Worm (Caenorhabditis elegans) whole organism, L4 larva: ENCODE data around the gene C03H12.1.
A peak's percentile ranks its signal among the peaks of the same experiment; 100 is the strongest.

Experiments
- F10B5.3 ChIP-seq: sonication (generic microtip); optimal IDR thresholded peaks from 2 replicates; lab custom pipeline; 2016; ENCODE audit warnings: mild to moderate bottlenecking, missing genetic modification characterization, missing compliant biosample characterization
- F37D6.2 ChIP-seq: sonication (generic microtip); optimal IDR thresholded peaks from 2 replicates; lab custom pipeline; 2016; ENCODE audit warnings: mild to moderate bottlenecking, missing genetic modification characterization, missing compliant biosample characterization
- R02D3.7 ChIP-seq: fragments of 150-350 bp; sonication (generic microtip); optimal IDR thresholded peaks from 3 replicates; lab custom pipeline; 2014; ENCODE audit warnings: missing biosample characterization, missing genetic modification characterization
- T20F7.1 ChIP-seq: fragments of 200-800 bp; sonication (Bioruptor generic); optimal IDR thresholded peaks from 2 replicates; lab custom pipeline; 2018; ENCODE audit warnings: mild to moderate bottlenecking, missing genetic modification characterization, missing compliant biosample characterization
- T26A8.4 ChIP-seq: fragments of 200-800 bp; sonication (Bioruptor generic); IDR thresholded peaks from 2 replicates; pipeline ENCODE4 v1.3.6; 2022; ENCODE audit warnings: missing genetic modification characterization, missing compliant biosample characterization
- Y105C5A.15 ChIP-seq: fragments of 200-800 bp; sonication (Bioruptor generic); IDR thresholded peaks from 2 replicates; pipeline ENCODE4 v1.3.6; 2022; ENCODE audit warnings: missing genetic modification characterization, missing compliant biosample characterization
- Y48G9A.11 ChIP-seq: fragments of 200-800 bp; sonication (Bioruptor generic); IDR thresholded peaks from 2 replicates; pipeline ENCODE4 v1.3.6; 2022; ENCODE audit warnings: missing genetic modification reagents, missing genetic modification characterization, missing compliant biosample characterization
- ZK546.5 ChIP-seq, 2 experiments: sonication (generic microtip); optimal IDR thresholded peaks; 2 replicates each; lab custom pipeline; 2017; ENCODE audit warnings: missing biosample characterization in 2 of 2, missing genetic modification characterization in 2 of 2
- arid-1 ChIP-seq: fragments of 200-800 bp; sonication (Bioruptor generic); conservative IDR thresholded peaks from 2 replicates; pipeline ENCODE4 v1.3.6; 2022; ENCODE audit warnings: missing genetic modification reagents, missing genetic modification characterization, missing compliant biosample characterization
- ceh-20 ChIP-seq: fragments of 200-800 bp; sonication (Bioruptor generic); IDR thresholded peaks from 2 replicates; pipeline ENCODE4 v1.3.6; 2022; ENCODE audit warnings: missing genetic modification reagents, missing genetic modification characterization, missing compliant biosample characterization
- ceh-32 ChIP-seq: sonication (generic microtip); optimal IDR thresholded peaks from 2 replicates; lab custom pipeline; 2016; ENCODE audit warnings: mild to moderate bottlenecking, missing genetic modification characterization, missing compliant biosample characterization; ENCODE audit not compliant: poor library complexity
- ceh-44 ChIP-seq: fragments of 200-800 bp; sonication (Bioruptor generic); IDR thresholded peaks from 2 replicates; pipeline ENCODE4 v1.3.6; 2022; ENCODE audit warnings: missing genetic modification reagents, missing genetic modification characterization, missing compliant biosample characterization
- ceh-62 ChIP-seq: sonication (generic microtip); optimal IDR thresholded peaks from 2 replicates; lab custom pipeline; 2017; ENCODE audit warnings: missing biosample characterization, missing genetic modification characterization
- cey-2 ChIP-seq: sonication (generic microtip); optimal IDR thresholded peaks from 3 replicates; lab custom pipeline; 2017; ENCODE audit warnings: missing genetic modification characterization, mild to moderate bottlenecking, missing compliant biosample characterization, antibody characterized with exemption, borderline replicate concordance; ENCODE audit not compliant: insufficient read depth
- daf-12 ChIP-seq: fragments of 150-350 bp; optimal IDR thresholded peaks from 2 replicates; lab custom pipeline; 2014; ENCODE audit warnings: missing biosample characterization, missing genetic modification reagents, missing genetic modification characterization
- daf-16 ChIP-seq, 3 experiments: sonication (generic microtip); optimal IDR thresholded peaks; 2 replicates each; lab custom pipeline; 2016 to 2017; ENCODE audit warnings: missing genetic modification characterization in 3 of 3, missing genetic modification reagents in 3 of 3, mild to moderate bottlenecking in 2 of 3, missing compliant biosample characterization in 2 of 3, missing biosample characterization in 1 of 3, moderate library complexity in 1 of 3
- daf-19 ChIP-seq: fragments of 200-800 bp; sonication (Bioruptor generic); conservative IDR thresholded peaks from 2 replicates; pipeline ENCODE4 v1.3.6; 2022; ENCODE audit warnings: missing genetic modification characterization, missing compliant biosample characterization
- dmd-6 ChIP-seq: fragments of 200-800 bp; sonication (Bioruptor generic); IDR thresholded peaks from 2 replicates; pipeline ENCODE4 v1.3.6; 2022; ENCODE audit warnings: missing genetic modification reagents, missing genetic modification characterization, missing compliant biosample characterization
- dmd-9 ChIP-seq: fragments of 200-800 bp; sonication (Bioruptor generic); IDR thresholded peaks from 2 replicates; pipeline ENCODE4 v1.3.6; 2022; ENCODE audit warnings: missing genetic modification reagents, missing genetic modification characterization, missing compliant biosample characterization
- duxl-1 ChIP-seq: sonication (generic microtip); optimal IDR thresholded peaks from 2 replicates; lab custom pipeline; 2016; ENCODE audit warnings: mild to moderate bottlenecking, missing genetic modification characterization, moderate library complexity, missing compliant biosample characterization; ENCODE audit not compliant: poor library complexity
- dve-1 ChIP-seq: sonication (generic microtip); optimal IDR thresholded peaks from 2 replicates; lab custom pipeline; 2017; ENCODE audit warnings: antibody characterized with exemption, mild to moderate bottlenecking, missing genetic modification characterization, missing compliant biosample characterization; ENCODE audit not compliant: insufficient read depth
- fos-1 ChIP-seq: fragments of 150-350 bp; optimal IDR thresholded peaks from 2 replicates; lab custom pipeline; 2014; ENCODE audit warnings: missing biosample characterization, missing genetic modification characterization
- hmg-1.1 ChIP-seq: fragments of 200-800 bp; sonication (Bioruptor generic); IDR thresholded peaks from 2 replicates; pipeline ENCODE4 v1.3.6; 2022; ENCODE audit warnings: missing genetic modification reagents, missing genetic modification characterization, missing compliant biosample characterization
- lin-38 ChIP-seq: fragments of 200-800 bp; sonication (Bioruptor generic); IDR thresholded peaks from 2 replicates; pipeline ENCODE4 v1.3.6; 2022; ENCODE audit warnings: missing genetic modification reagents, missing genetic modification characterization, missing compliant biosample characterization
- madf-9 ChIP-seq: fragments of 200-800 bp; sonication (Bioruptor generic); conservative IDR thresholded peaks from 2 replicates; pipeline ENCODE4 v1.3.6; 2022; ENCODE audit warnings: missing genetic modification reagents, missing genetic modification characterization, missing compliant biosample characterization
- mdl-1 ChIP-seq, 2 experiments: fragments of 150-350 bp in 1 of 2; sonication (generic microtip) in 1 of 2; optimal IDR thresholded peaks; 2 replicates each; lab custom pipeline; 2014 to 2017; ENCODE audit warnings: missing biosample characterization in 2 of 2, missing genetic modification characterization in 2 of 2
- mes-2 ChIP-seq: sonication (generic microtip); optimal IDR thresholded peaks from 2 replicates; lab custom pipeline; 2016; ENCODE audit warnings: missing genotype, mild to moderate bottlenecking, missing genetic modification characterization, missing compliant biosample characterization; ENCODE audit not compliant: poor library complexity, severe bottlenecking
- mxl-2 ChIP-seq: fragments of 200-800 bp; sonication (Bioruptor generic); conservative IDR thresholded peaks from 2 replicates; pipeline ENCODE4 v1.3.6; 2022; ENCODE audit warnings: missing genetic modification reagents, missing genetic modification characterization, missing compliant biosample characterization
- mxl-3 ChIP-seq: fragments of 200-800 bp; sonication (Bioruptor generic); optimal IDR thresholded peaks from 2 replicates; lab custom pipeline; 2018; ENCODE audit warnings: mild to moderate bottlenecking, missing genetic modification characterization, missing compliant biosample characterization
- nhr-10 ChIP-seq: fragments of 150-350 bp; optimal IDR thresholded peaks from 2 replicates; lab custom pipeline; 2014; ENCODE audit warnings: missing biosample characterization, missing genetic modification characterization
- nhr-102 ChIP-seq: sonication (generic microtip); optimal IDR thresholded peaks from 2 replicates; lab custom pipeline; 2016; ENCODE audit warnings: mild to moderate bottlenecking, missing genetic modification characterization, moderate library complexity, missing compliant biosample characterization
- nhr-11 ChIP-seq: fragments of 150-350 bp; optimal IDR thresholded peaks from 2 replicates; lab custom pipeline; 2014; ENCODE audit warnings: missing biosample characterization, missing genetic modification characterization
- nhr-237 ChIP-seq: sonication (generic microtip); optimal IDR thresholded peaks from 2 replicates; lab custom pipeline; 2017; ENCODE audit warnings: missing biosample characterization, missing genetic modification characterization
- nhr-28 ChIP-seq: fragments of 150-350 bp; optimal IDR thresholded peaks from 2 replicates; lab custom pipeline; 2014; ENCODE audit warnings: missing biosample characterization, missing genetic modification characterization
- nhr-42 ChIP-seq: fragments of 200-800 bp; sonication (Bioruptor generic); IDR thresholded peaks from 2 replicates; pipeline ENCODE4 v1.3.6; 2022; ENCODE audit warnings: missing genetic modification characterization, missing compliant biosample characterization
- nhr-76 ChIP-seq: fragments of 150-350 bp; optimal IDR thresholded peaks from 2 replicates; lab custom pipeline; 2014; ENCODE audit warnings: missing biosample characterization, missing genetic modification characterization
- nhr-77 ChIP-seq: fragments of 150-350 bp; optimal IDR thresholded peaks from 2 replicates; lab custom pipeline; 2014; ENCODE audit warnings: missing biosample characterization, missing genetic modification characterization
- pha-4 ChIP-seq, 2 experiments: fragments of 150-350 bp in 1 of 2; fragments of 200-800 bp in 1 of 2; sonication (Bioruptor generic) in 1 of 2; IDR thresholded peaks in 1 of 2; optimal IDR thresholded peaks in 1 of 2; 2 replicates each; pipeline versions ENCODE4 v1.3.6 to Lab custom; 2014 to 2022; ENCODE audit warnings: missing genetic modification characterization in 2 of 2, missing genetic modification reagents in 2 of 2, missing biosample characterization in 1 of 2, missing compliant biosample characterization in 1 of 2
- saeg-2 ChIP-seq: fragments of 200-800 bp; sonication (Bioruptor generic); IDR thresholded peaks from 2 replicates; pipeline ENCODE4 v1.3.6; 2022; ENCODE audit warnings: missing genetic modification reagents, missing genetic modification characterization, missing compliant biosample characterization
- sdz-12 ChIP-seq: fragments of 200-800 bp; sonication (Bioruptor generic); optimal IDR thresholded peaks from 2 replicates; lab custom pipeline; 2018; ENCODE audit warnings: mild to moderate bottlenecking, missing genetic modification characterization, missing compliant biosample characterization
- set-16 ChIP-seq: fragments of 200-800 bp; sonication (Bioruptor generic); IDR thresholded peaks from 2 replicates; pipeline ENCODE4 v1.3.6; 2022; ENCODE audit warnings: missing genetic modification reagents, missing genetic modification characterization, missing compliant biosample characterization
- skn-1 ChIP-seq: fragments of 150-350 bp; optimal IDR thresholded peaks from 2 replicates; lab custom pipeline; 2014; ENCODE audit warnings: missing biosample characterization, missing genetic modification characterization
- snpc-1.2 ChIP-seq: fragments of 200-800 bp; sonication (Bioruptor generic); IDR thresholded peaks from 2 replicates; pipeline ENCODE4 v1.3.6; 2022; ENCODE audit warnings: missing genetic modification reagents, missing genetic modification characterization, missing compliant biosample characterization
- spr-1 ChIP-seq: sonication (generic microtip); optimal IDR thresholded peaks from 2 replicates; lab custom pipeline; 2016; ENCODE audit warnings: mild to moderate bottlenecking, missing genetic modification characterization, missing compliant biosample characterization
- unc-130 ChIP-seq: sonication (generic microtip); optimal IDR thresholded peaks from 2 replicates; lab custom pipeline; 2016; ENCODE audit warnings: missing genetic modification reagents, missing genetic modification characterization, missing compliant biosample characterization
- zag-1 ChIP-seq: fragments of 150-350 bp; optimal IDR thresholded peaks from 2 replicates; lab custom pipeline; 2014; ENCODE audit warnings: missing biosample characterization, missing genetic modification characterization
- zfp-3 ChIP-seq: fragments of 200-800 bp; sonication (Bioruptor generic); conservative IDR thresholded peaks from 2 replicates; pipeline ENCODE4 v1.3.6; 2022; ENCODE audit warnings: missing genetic modification reagents, missing genetic modification characterization, missing compliant biosample characterization
- zip-11 ChIP-seq: fragments of 200-800 bp; sonication (Bioruptor generic); IDR thresholded peaks from 2 replicates; pipeline ENCODE4 v1.3.6; 2022; ENCODE audit warnings: missing genetic modification characterization, missing compliant biosample characterization
- ztf-11 ChIP-seq: fragments of 150-350 bp; optimal IDR thresholded peaks from 2 replicates; lab custom pipeline; 2014; ENCODE audit warnings: missing biosample characterization, missing genetic modification characterization
- ztf-7 ChIP-seq: fragments of 150-350 bp; optimal IDR thresholded peaks from 2 replicates; lab custom pipeline; 2014; ENCODE audit warnings: missing biosample characterization, missing genetic modification characterization

C03H12.1 gene

DNA sequence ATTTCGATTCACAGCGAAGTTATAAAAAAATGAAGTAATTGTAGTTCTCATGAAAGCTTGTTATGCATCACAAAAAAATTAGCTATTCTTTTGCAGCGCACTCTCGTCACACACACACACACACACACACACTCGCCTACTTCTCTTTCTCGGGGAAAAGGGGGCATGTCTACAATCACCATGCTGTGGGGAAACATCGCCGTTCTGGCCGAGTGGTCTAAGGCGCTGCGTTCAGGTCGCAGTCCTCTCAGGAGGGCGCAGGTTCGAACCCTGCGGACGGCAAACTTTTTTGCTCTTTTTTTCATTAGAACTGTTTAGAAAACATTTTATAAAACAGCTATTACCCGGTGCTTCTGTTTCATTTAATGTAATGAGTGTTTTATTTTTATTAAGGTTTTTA is 52.6 kb downstream of the C03H12.1 start (continued):
- TF ChIP-seq nhr-11 (tag; lab: Kevin White, UChicago) (peak; percentile 30), nhr-28 (tag; lab: Kevin White, UChicago) (peak; percentile 39), saeg-2 (GFP tag; lab: Robert Waterston, UW) (no peak), arid-1 (peak; percentile 92), duxl-1 (tag; lab: Kevin White, UChicago) (peak; percentile 82), pha-4 (GFP tag; IDR thresholded peaks at IDR 0.05; lab: Robert Waterston, UW) (peak; percentile 94), pha-4 (tag; optimal IDR thresholded peaks at IDR 0.05; lab: Kevin White, UChicago) (no peak), Y105C5A.15 (GFP tag; lab: Robert Waterston, UW) (peak; percentile 86), nhr-237 (tag; lab: Kevin White, UChicago) (no peak), set-16 (peak; percentile 75), dmd-6 (GFP tag; lab: Robert Waterston, UW) (peak; percentile 80), ceh-44 (GFP tag; lab: Robert Waterston, UW) (peak; percentile 89), mxl-3 (GFP tag; lab: Kevin White, UChicago) (peak; percentile 4), cey-2 (no peak), Y48G9A.11 (GFP tag; lab: Robert Waterston, UW) (peak; percentile 67), spr-1 (tag; lab: Kevin White, UChicago) (peak; percentile 63), lin-38 (GFP tag; lab: Robert Waterston, UW) (peak; percentile 79), zfp-3 (no peak), sdz-12 (no peak), daf-19 (GFP tag; lab: Robert Waterston, UW) (no peak), ztf-7 (tag; lab: Kevin White, UChicago) (peak; percentile 31), T26A8.4 (GFP tag; lab: Robert Waterston, UW) (peak; percentile 83), ceh-32 (tag; lab: Kevin White, UChicago) (no peak), nhr-77 (tag; lab: Kevin White, UChicago) (peak; percentile 48), zip-11 (GFP tag; lab: Robert Waterston, UW) (no peak), ztf-11 (no peak), zag-1 (tag; lab: Kevin White, UChicago) (no peak), hmg-1.1 (GFP tag; lab: Robert Waterston, UW) (peak; percentile 97), nhr-102 (tag; lab: Kevin White, UChicago) (peak; percentile 68), fos-1 (tag; lab: Kevin White, UChicago) (no peak), ZK546.5 (tag; optimal IDR thresholded peaks at IDR 0.05; lab: Kevin White, UChicago) (no peak), dmd-9 (GFP tag; lab: Robert Waterston, UW) (peak; percentile 88), mdl-1 (tag; optimal IDR thresholded peaks at IDR 0.05; lab: Kevin White, UChicago) (peak in 1 of 2 experiments; percentile 15), ceh-20 (GFP tag; lab: Robert Waterston, UW) (peak; percentile 84), T20F7.1 (GFP tag; lab: Kevin White, UChicago) (peak; percentile 68), F10B5.3 (tag; lab: Kevin White, UChicago) (peak; percentile 12), daf-12 (tag; lab: Kevin White, UChicago) (no peak), skn-1 (no peak), mes-2 (tag; lab: Kevin White, UChicago) (peak; percentile 77), ceh-62 (tag; lab: Kevin White, UChicago) (no peak), dve-1 (tag; lab: Kevin White, UChicago) (peak; percentile 55), R02D3.7 (tag; lab: Kevin White, UChicago) (no peak), madf-9 (peak; percentile 82), daf-16 (GFP tag; optimal IDR thresholded peaks at IDR 0.05; lab: Kevin White, UChicago) (peak; percentile 35 to 78), daf-16 (tag; optimal IDR thresholded peaks at IDR 0.05; lab: Kevin White, UChicago) (peak; percentile 75), snpc-1.2 (GFP tag; lab: Robert Waterston, UW) (peak; percentile 89), F37D6.2 (tag; lab: Kevin White, UChicago) (peak; percentile 67), nhr-76 (tag; lab: Kevin White, UChicago) (no peak), unc-130 (peak; percentile 21), mxl-2 (GFP tag; lab: Robert Waterston, UW) (peak; percentile 70), nhr-10 (tag; lab: Kevin White, UChicago) (no peak), nhr-42 (peak; percentile 83)
